Worm (Caenorhabditis elegans): ENCODE results near the gene F54C9.7.

Gene F54C9.7

ce11 chrII:8593840-8594625, 20.9 kb downstream of the F54C9.7 start, which contains the start of gene aptf-3:
Gene aptf-3 (plus strand): TSS chrII:8594190.
- TF ChIP-seq sea-1 (GFP tag; conservative IDR thresholded peaks at IDR 0.05) (no peak), hnd-1 (tag; optimal IDR thresholded peaks at IDR 0.05) (no peak), hmbx-1 (tag; optimal IDR thresholded peaks at IDR 0.05) (no peak), ama-1 (optimal IDR thresholded peaks at IDR 0.05) (no peak), ceh-13 (GFP tag; optimal IDR thresholded peaks at IDR 0.05) (no peak), ets-7 (tag; optimal IDR thresholded peaks at IDR 0.05) (no peak), tbx-37 (GFP tag; conservative IDR thresholded peaks at IDR 0.05) (no peak), tra-4 (tag; optimal IDR thresholded peaks at IDR 0.05) (no peak), F13C5.2 (tag; optimal IDR thresholded peaks at IDR 0.05) (no peak), hmg-4 (GFP tag; optimal IDR thresholded peaks at IDR 0.05) (no peak), pes-1 (GFP tag; IDR thresholded peaks at IDR 0.05) (no peak)

ce11 chrII:8599214-8599613, 26.1 kb downstream of the F54C9.7 start, which contains the start of gene F28C6.5:
Gene F28C6.5 (plus strand): TSS chrII:8599514.
- TF ChIP-seq ceh-13 (GFP tag; optimal IDR thresholded peaks at IDR 0.05) (no peak), hmg-4 (GFP tag; optimal IDR thresholded peaks at IDR 0.05) (no peak), F13C5.2 (tag; optimal IDR thresholded peaks at IDR 0.05) (no peak), B0310.2 (tag; optimal IDR thresholded peaks at IDR 0.05) (no peak), tbx-37 (GFP tag; conservative IDR thresholded peaks at IDR 0.05) (no peak), aly-1 (tag; optimal IDR thresholded peaks at IDR 0.05) (no peak)

ce11 chrII:8600165-8600564, 27.0 kb downstream of the F54C9.7 start, which contains the start of gene pigg-1:
Gene pigg-1 (minus strand): TSS chrII:8600265.
- TF ChIP-seq scrt-1 (GFP tag; IDR thresholded peaks at IDR 0.05) (no peak), tbx-11 (GFP tag; IDR thresholded peaks at IDR 0.05) (no peak), ets-7 (tag; optimal IDR thresholded peaks at IDR 0.05) (no peak), sea-1 (GFP tag; conservative IDR thresholded peaks at IDR 0.05) (no peak), pes-1 (GFP tag; IDR thresholded peaks at IDR 0.05) (no peak), hnd-1 (tag; optimal IDR thresholded peaks at IDR 0.05) (no peak), ceh-13 (GFP tag; optimal IDR thresholded peaks at IDR 0.05) (no peak), ama-1 (optimal IDR thresholded peaks at IDR 0.05) (no peak), ceh-36 (tag; optimal IDR thresholded peaks at IDR 0.05) (no peak), aly-1 (tag; optimal IDR thresholded peaks at IDR 0.05) (no peak), flt-1 (GFP tag; IDR thresholded peaks at IDR 0.05) (no peak), hmg-4 (GFP tag; optimal IDR thresholded peaks at IDR 0.05) (no peak)

- TF ChIP-seq ama-1 (optimal IDR thresholded peaks at IDR 0.05) = no peak
- TF ChIP-seq B0310.2 (tag; optimal IDR thresholded peaks at IDR 0.05) = no peak
- no peak for TF ChIP-seq F13C5.2 (tag; optimal IDR thresholded peaks at IDR 0.05)
- TF ChIP-seq tbx-37 (GFP tag; conservative IDR thresholded peaks at IDR 0.05) = no peak
- TF ChIP-seq hmg-4 (GFP tag; optimal IDR thresholded peaks at IDR 0.05) = no peak
- no peak for TF ChIP-seq scrt-1 (GFP tag; IDR thresholded peaks at IDR 0.05)
- no peak for TF ChIP-seq sea-1 (GFP tag; conservative IDR thresholded peaks at IDR 0.05)
- no peak for TF ChIP-seq ceh-13 (GFP tag; optimal IDR thresholded peaks at IDR 0.05)
- no peak for TF ChIP-seq ceh-36 (tag; optimal IDR thresholded peaks at IDR 0.05)
- TF ChIP-seq hmbx-1 (tag; optimal IDR thresholded peaks at IDR 0.05) = no peak
- no peak for TF ChIP-seq hnd-1 (tag; optimal IDR thresholded peaks at IDR 0.05)
- TF ChIP-seq ets-7 (tag; optimal IDR thresholded peaks at IDR 0.05) = no peak
- no peak for TF ChIP-seq pes-1 (GFP tag; IDR thresholded peaks at IDR 0.05)
- no peak for TF ChIP-seq flt-1 (GFP tag; IDR thresholded peaks at IDR 0.05)
- TF ChIP-seq tbx-11 (GFP tag; IDR thresholded peaks at IDR 0.05) = no peak
Measured at ce11 chrII:8602337-8602944, 29.3 kb downstream of the F54C9.7 start, which contains the start of the genes cpf-1 and rpl-26. Gene cpf-1 (minus strand): TSS chrII:8602440. Gene rpl-26 (plus strand): TSS chrII:8602785.

- TF ChIP-seq ama-1 (optimal IDR thresholded peaks at IDR 0.05) (peak; percentile 71), hnd-1 (tag; optimal IDR thresholded peaks at IDR 0.05) (no peak)
Measured at ce11 chrII:8603567-8604359, 30.6 kb downstream of the F54C9.7 start, which contains the start of gene suf-1. Gene suf-1 (plus strand): TSS chrII:8603846.

ce11 chrII:8606549-8606948, 33.4 kb downstream of the F54C9.7 start, which contains the start of gene F28C6.8:
Gene F28C6.8 (plus strand): TSS chrII:8606849.
- TF ChIP-seq F13C5.2 (tag; optimal IDR thresholded peaks at IDR 0.05) (no peak), ceh-36 (tag; optimal IDR thresholded peaks at IDR 0.05) (no peak), hnd-1 (tag; optimal IDR thresholded peaks at IDR 0.05) (no peak), tbx-11 (GFP tag; IDR thresholded peaks at IDR 0.05) (no peak), tbx-37 (GFP tag; conservative IDR thresholded peaks at IDR 0.05) (no peak), ets-7 (tag; optimal IDR thresholded peaks at IDR 0.05) (no peak)

- TF ChIP-seq hmg-4 (GFP tag; optimal IDR thresholded peaks at IDR 0.05) = no peak
- no peak for TF ChIP-seq flt-1 (GFP tag; IDR thresholded peaks at IDR 0.05)
- no peak for TF ChIP-seq hnd-1 (tag; optimal IDR thresholded peaks at IDR 0.05)
- TF ChIP-seq aly-1 (tag; optimal IDR thresholded peaks at IDR 0.05) = no peak
- no peak for TF ChIP-seq ceh-36 (tag; optimal IDR thresholded peaks at IDR 0.05)
- no peak for TF ChIP-seq tbx-11 (GFP tag; IDR thresholded peaks at IDR 0.05)
- no peak for TF ChIP-seq tbx-37 (GFP tag; conservative IDR thresholded peaks at IDR 0.05)
- no peak for TF ChIP-seq ets-7 (tag; optimal IDR thresholded peaks at IDR 0.05)
- no peak for TF ChIP-seq tra-4 (tag; optimal IDR thresholded peaks at IDR 0.05)
- TF ChIP-seq scrt-1 (GFP tag; IDR thresholded peaks at IDR 0.05) = no peak
- TF ChIP-seq hmbx-1 (tag; optimal IDR thresholded peaks at IDR 0.05) = no peak
- no peak for TF ChIP-seq sea-1 (GFP tag; conservative IDR thresholded peaks at IDR 0.05)
- no peak for TF ChIP-seq F13C5.2 (tag; optimal IDR thresholded peaks at IDR 0.05)
Measured at ce11 chrII:8607662-8608061, 34.5 kb downstream of the F54C9.7 start, which contains the start of gene F28C6.10. Gene F28C6.10 (plus strand): TSS chrII:8607962.
